Worm (Caenorhabditis elegans) whole organism, young adult: ENCODE results near the gene dohh-1.

Experiments used
- hmg-1.2 ChIP-seq: fragments of 200-800 bp; sonication (Bioruptor generic); IDR thresholded peaks from 2 replicates; pipeline ENCODE4 v1.3.6; 2022; ENCODE audit warnings: missing genetic modification reagents, missing genetic modification characterization, missing compliant biosample characterization
- mxl-1 ChIP-seq: sonication (generic microtip); optimal IDR thresholded peaks from 2 replicates; lab custom pipeline; 2016; ENCODE audit warnings: missing genetic modification characterization, missing compliant biosample characterization
- pha-4 ChIP-seq: fragments of 150-350 bp; sonication (generic microtip); optimal IDR thresholded peaks from 2 replicates; lab custom pipeline; 2014; ENCODE audit warnings: missing biosample characterization, missing genetic modification reagents, missing genetic modification characterization
- rec-8 ChIP-seq, 2 experiments: sonication (generic microtip); optimal IDR thresholded peaks; 2 replicates each; lab custom pipeline; 2016; ENCODE audit warnings: mild to moderate bottlenecking in 2 of 2, missing genetic modification characterization in 2 of 2, missing genetic modification reagents in 2 of 2, missing genotype in 2 of 2, missing biosample characterization in 1 of 2, missing compliant biosample characterization in 1 of 2, moderate library complexity in 1 of 2
- snpc-1.3 ChIP-seq: sonication (generic microtip); optimal IDR thresholded peaks from 2 replicates; lab custom pipeline; 2017; ENCODE audit warnings: missing genetic modification characterization, mild to moderate bottlenecking, missing compliant biosample characterization, antibody characterized with exemption, moderate library complexity, missing genotype, missing genetic modification reagents; ENCODE audit not compliant: insufficient read depth

ce11 chrII:10554046-10554399 is 25.7 kb upstream of the dohh-1 start:
- TF ChIP-seq mxl-1 (tag; lab: Kevin White, UChicago) (no peak), snpc-1.3 (tag; lab: Kevin White, UChicago) (no peak), rec-8 (tag; optimal IDR thresholded peaks at IDR 0.05; lab: Kevin White, UChicago) (no peak), pha-4 (no peak), hmg-1.2 (GFP tag; lab: Robert Waterston, UW) (no peak)
